ENCODE assay signal across 4 fruit fly cellular contexts in genomic region chr2L:5501335-5501734, dm6.
TF ChIP-seq lines count a peak whose summit lies in the region.

No protein-coding gene starts in this region.

- no peak for TF ChIP-seq CTCF in whole organism, embryonic (GFP tag; optimal IDR thresholded peaks at IDR 0.05; lab: Kevin White, UChicago)

TF ChIP-seq in whole organism, embryonic, 481 proteins besides CTCF, POLR2A, EP300 and RAD21:
- no peak for TF ChIP-seq PHDP (tag; optimal IDR thresholded peaks at IDR 0.05; lab: Kevin White, UChicago)
- TF ChIP-seq sens (GFP tag; lab: Kevin White, UChicago): peak; percentile 65
- TF ChIP-seq Dref (GFP tag; IDR thresholded peaks at IDR 0.05; lab: Robert Waterston, UW): no peak
- TF ChIP-seq lola (GFP tag; optimal IDR thresholded peaks at IDR 0.05; lab: Kevin White, UChicago): no peak
- TF ChIP-seq CG14667 (GFP tag; IDR thresholded peaks at IDR 0.05; lab: Robert Waterston, UW): 0 out of 2 replicates have a peak, but pooled peaks have one; percentile 7
- TF ChIP-seq CG1603 (tag; optimal IDR thresholded peaks at IDR 0.05; lab: Kevin White, UChicago): peak; percentile 1
- peak; percentile 41 for TF ChIP-seq corto (GFP tag; optimal IDR thresholded peaks at IDR 0.05; lab: Kevin White, UChicago)
- TF ChIP-seq crc (GFP tag; optimal IDR thresholded peaks at IDR 0.05; lab: Kevin White, UChicago): no peak
- no peak for TF ChIP-seq nom (GFP tag; optimal IDR thresholded peaks at IDR 0.05; lab: Kevin White, UChicago)
- TF ChIP-seq gem (tag; optimal IDR thresholded peaks at IDR 0.05; lab: Kevin White, UChicago): peak; percentile 14
- TF ChIP-seq lbe (GFP tag; optimal IDR thresholded peaks at IDR 0.05; lab: Kevin White, UChicago): peak; percentile 44
TF ChIP-seq in whole organism, embryonic: peak in this region for 6.

TF ChIP-seq in whole organism, prepupa, 60 proteins besides CTCF, POLR2A, EP300 and RAD21 (continues in another document):
- no peak for TF ChIP-seq dac (GFP tag; optimal IDR thresholded peaks at IDR 0.05; lab: Kevin White, UChicago)
- no peak for TF ChIP-seq CG11762 (GFP tag; optimal IDR thresholded peaks at IDR 0.05; lab: Kevin White, UChicago; ENCODE audit: insufficient read depth)
- TF ChIP-seq CG10669 (GFP tag; optimal IDR thresholded peaks at IDR 0.05; lab: Kevin White, UChicago): peak; percentile 46
- no peak for TF ChIP-seq Gug (GFP tag; IDR thresholded peaks at IDR 0.05; lab: Robert Waterston, UW)
- TF ChIP-seq Hr38 (GFP tag; optimal IDR thresholded peaks at IDR 0.05; lab: Kevin White, UChicago): no peak
- peak; percentile 70 for TF ChIP-seq vri (GFP tag; optimal IDR thresholded peaks at IDR 0.05; lab: Kevin White, UChicago)
- peak; percentile 70 for TF ChIP-seq CG6808 (GFP tag; optimal IDR thresholded peaks at IDR 0.05; lab: Kevin White, UChicago)
- TF ChIP-seq Lpt (GFP tag; optimal IDR thresholded peaks at IDR 0.05; lab: Kevin White, UChicago): no peak
- TF ChIP-seq CG15336 (GFP tag; IDR thresholded peaks at IDR 0.05; lab: Robert Waterston, UW): no peak
- TF ChIP-seq achi (GFP tag; optimal IDR thresholded peaks at IDR 0.05; lab: Kevin White, UChicago): peak; percentile 57
- peak; percentile 43 for TF ChIP-seq CG9139 (GFP tag; optimal IDR thresholded peaks at IDR 0.05; lab: Kevin White, UChicago)
- peak; percentile 42 for TF ChIP-seq OdsH (GFP tag; optimal IDR thresholded peaks at IDR 0.05; lab: Kevin White, UChicago)
- TF ChIP-seq fd85E (GFP tag; optimal IDR thresholded peaks at IDR 0.05; lab: Kevin White, UChicago): no peak
- peak; percentile 87 for TF ChIP-seq Eip78C (GFP tag; lab: Kevin White, UChicago)
- TF ChIP-seq eg (GFP tag; IDR thresholded peaks at IDR 0.05; lab: Robert Waterston, UW): no peak
- TF ChIP-seq cyc (GFP tag; optimal IDR thresholded peaks at IDR 0.05; lab: Kevin White, UChicago): peak; percentile 61
- TF ChIP-seq ss (GFP tag; optimal IDR thresholded peaks at IDR 0.05; lab: Kevin White, UChicago): peak; percentile 44 to 50
- TF ChIP-seq esn (GFP tag; optimal IDR thresholded peaks at IDR 0.05; lab: Kevin White, UChicago): peak; percentile 84
- TF ChIP-seq topi (GFP tag; optimal IDR thresholded peaks at IDR 0.05; lab: Kevin White, UChicago): peak; percentile 67
- TF ChIP-seq Eip93F (GFP tag; optimal IDR thresholded peaks at IDR 0.05; lab: Kevin White, UChicago): peak; percentile 35
- no peak for TF ChIP-seq fkh (GFP tag; optimal IDR thresholded peaks at IDR 0.05; lab: Kevin White, UChicago)
- TF ChIP-seq CG11294 (GFP tag; IDR thresholded peaks at IDR 0.05; lab: Robert Waterston, UW): no peak
- peak; percentile 57 for TF ChIP-seq CG6792 (GFP tag; optimal IDR thresholded peaks at IDR 0.05; lab: Kevin White, UChicago)
- peak; percentile 53 for TF ChIP-seq CG32006 (GFP tag; optimal IDR thresholded peaks at IDR 0.05; lab: Kevin White, UChicago)
- peak; percentile 24 for TF ChIP-seq Hr4 (GFP tag; optimal IDR thresholded peaks at IDR 0.05; lab: Kevin White, UChicago)
- peak; percentile 41 for TF ChIP-seq Hr39 (GFP tag; optimal IDR thresholded peaks at IDR 0.05; lab: Kevin White, UChicago)
- TF ChIP-seq spab (GFP tag; optimal IDR thresholded peaks at IDR 0.05; lab: Kevin White, UChicago): peak; percentile 44
- TF ChIP-seq pdm3 (GFP tag; optimal IDR thresholded peaks at IDR 0.05; lab: Kevin White, UChicago): peak; percentile 54

TF ChIP-seq in whole organism, pupa, 21 proteins besides CTCF, POLR2A, EP300 and RAD21:
- TF ChIP-seq gl (tag; optimal IDR thresholded peaks at IDR 0.05; lab: Kevin White, UChicago) (no peak), CG8159 (tag; optimal IDR thresholded peaks at IDR 0.05; lab: Kevin White, UChicago) (peak; percentile 76), Snoo (tag; optimal IDR thresholded peaks at IDR 0.05; lab: Kevin White, UChicago) (peak; percentile 71), fd96Ca (GFP tag; IDR thresholded peaks at IDR 0.05; lab: Robert Waterston, UW) (no peak), CG14655 (GFP tag; optimal IDR thresholded peaks at IDR 0.05; lab: Kevin White, UChicago) (peak; percentile 60), CG12605 (GFP tag; IDR thresholded peaks at IDR 0.05; lab: Robert Waterston, UW) (no peak), CG15710 (tag; optimal IDR thresholded peaks at IDR 0.05; lab: Kevin White, UChicago) (peak; percentile 68), CG8301 (tag; optimal IDR thresholded peaks at IDR 0.05; lab: Kevin White, UChicago) (peak; percentile 56), CG10348 (GFP tag; IDR thresholded peaks at IDR 0.05; lab: Robert Waterston, UW) (no peak), CG34367 (tag; optimal IDR thresholded peaks at IDR 0.05; lab: Kevin White, UChicago) (peak; percentile 46), Pif1B (GFP tag; optimal IDR thresholded peaks at IDR 0.05; lab: Kevin White, UChicago) (peak; percentile 29), Pif1A (GFP tag; optimal IDR thresholded peaks at IDR 0.05; lab: Kevin White, UChicago) (peak; percentile 57), D1 (tag; optimal IDR thresholded peaks at IDR 0.05; lab: Kevin White, UChicago) (no peak), Ets98B (GFP tag; IDR thresholded peaks at IDR 0.05; lab: Robert Waterston, UW) (no peak), CG13204 (GFP tag; optimal IDR thresholded peaks at IDR 0.05; lab: Kevin White, UChicago) (peak; percentile 44), EcR (GFP tag; optimal IDR thresholded peaks at IDR 0.05; lab: Kevin White, UChicago) (no peak), CG4496 (GFP tag; IDR thresholded peaks at IDR 0.05; lab: Robert Waterston, UW) (peak; percentile 25; the same call in 1 of the 3 replicates), rn (GFP tag; IDR thresholded peaks at IDR 0.05; lab: Robert Waterston, UW) (no peak), CG9948 (tag; optimal IDR thresholded peaks at IDR 0.05; lab: Kevin White, UChicago) (peak; percentile 75), CG32121 (GFP tag; IDR thresholded peaks at IDR 0.05; lab: Robert Waterston, UW) (no peak), CG17806 (tag; optimal IDR thresholded peaks at IDR 0.05; lab: Kevin White, UChicago) (peak; percentile 69)

TF ChIP-seq in whole organism, wandering third instar larva, 38 proteins besides CTCF, POLR2A, EP300 and RAD21:
- TF ChIP-seq br (GFP tag; optimal IDR thresholded peaks at IDR 0.05; lab: Kevin White, UChicago) (peak; percentile 72), usp (GFP tag; optimal IDR thresholded peaks at IDR 0.05; lab: Kevin White, UChicago) (no peak), foxo (GFP tag; optimal IDR thresholded peaks at IDR 0.05; lab: Kevin White, UChicago) (peak in 1 of 2 experiments; percentile 81), Hr78 (GFP tag; optimal IDR thresholded peaks at IDR 0.05; lab: Kevin White, UChicago) (no peak), jim (GFP tag; optimal IDR thresholded peaks at IDR 0.05; lab: Kevin White, UChicago) (no peak), OdsH (GFP tag; optimal IDR thresholded peaks at IDR 0.05; lab: Kevin White, UChicago) (peak; percentile 80), HLH106 (tag; optimal IDR thresholded peaks at IDR 0.05; lab: Kevin White, UChicago) (peak; percentile 83), ey (GFP tag; optimal IDR thresholded peaks at IDR 0.05; lab: Kevin White, UChicago) (peak; percentile 80), N (GFP tag; optimal IDR thresholded peaks at IDR 0.05; lab: Kevin White, UChicago) (no peak), Hnf4 (GFP tag; optimal IDR thresholded peaks at IDR 0.05; lab: Kevin White, UChicago) (peak; percentile 58), GATAd (GFP tag; optimal IDR thresholded peaks at IDR 0.05; lab: Kevin White, UChicago) (no peak), Vsx2 (GFP tag; optimal IDR thresholded peaks at IDR 0.05; lab: Kevin White, UChicago; ENCODE audit: partially characterized antibody) (no peak), rgr (GFP tag; optimal IDR thresholded peaks at IDR 0.05; lab: Kevin White, UChicago) (peak; percentile 76), Dif (GFP tag; optimal IDR thresholded peaks at IDR 0.05; lab: Kevin White, UChicago; ENCODE audit: partially characterized antibody) (no peak), Abd-B (GFP tag; optimal IDR thresholded peaks at IDR 0.05; lab: Kevin White, UChicago) (no peak), psq (GFP tag; optimal IDR thresholded peaks at IDR 0.05; lab: Kevin White, UChicago) (peak; percentile 72), dl (GFP tag; optimal IDR thresholded peaks at IDR 0.05; lab: Kevin White, UChicago; ENCODE audit: insufficient read depth in 1 of 2, partially characterized antibody in 2 of 2) (no peak), dsf (GFP tag; optimal IDR thresholded peaks at IDR 0.05; lab: Kevin White, UChicago; ENCODE audit: borderline replicate concordance) (no peak), sv (GFP tag; optimal IDR thresholded peaks at IDR 0.05; lab: Kevin White, UChicago) (no peak), CrebA (GFP tag; optimal IDR thresholded peaks at IDR 0.05; lab: Kevin White, UChicago; ENCODE audit: borderline replicate concordance) (no peak), Dfd (GFP tag; optimal IDR thresholded peaks at IDR 0.05; lab: Kevin White, UChicago) (no peak), Hr83 (GFP tag; optimal IDR thresholded peaks at IDR 0.05; lab: Kevin White, UChicago; ENCODE audit: poor library complexity, severe bottlenecking) (no peak), pan (optimal IDR thresholded peaks at IDR 0.05; lab: Kevin White, UChicago) (no peak), woc (GFP tag; optimal IDR thresholded peaks at IDR 0.05; lab: Kevin White, UChicago) (peak; percentile 68), dmrt93B (GFP tag; optimal IDR thresholded peaks at IDR 0.05; lab: Kevin White, UChicago) (peak; percentile 37), h (GFP tag; optimal IDR thresholded peaks at IDR 0.05; lab: Kevin White, UChicago) (peak; percentile 84), sage (GFP tag; optimal IDR thresholded peaks at IDR 0.05; lab: Kevin White, UChicago) (peak; percentile 34), Jra (GFP tag; optimal IDR thresholded peaks at IDR 0.05; lab: Kevin White, UChicago) (peak; percentile 70), Rel (GFP tag; optimal IDR thresholded peaks at IDR 0.05; lab: Kevin White, UChicago) (peak; percentile 33), Rel (tag; optimal IDR thresholded peaks at IDR 0.05; lab: Kevin White, UChicago) (peak; percentile 48), CG32264 (GFP tag; optimal IDR thresholded peaks at IDR 0.05; lab: Kevin White, UChicago) (no peak), tai (GFP tag; optimal IDR thresholded peaks at IDR 0.05; lab: Kevin White, UChicago) (peak; percentile 37), Mio (GFP tag; optimal IDR thresholded peaks at IDR 0.05; lab: Kevin White, UChicago) (no peak), CG9705 (GFP tag; optimal IDR thresholded peaks at IDR 0.05; lab: Kevin White, UChicago) (peak; percentile 45), lola (GFP tag; optimal IDR thresholded peaks at IDR 0.05; lab: Kevin White, UChicago) (no peak), Sp1 (GFP tag; optimal IDR thresholded peaks at IDR 0.05; lab: Kevin White, UChicago) (peak; percentile 88), fru (GFP tag; optimal IDR thresholded peaks at IDR 0.05; lab: Kevin White, UChicago) (peak; percentile 87), brk (GFP tag; optimal IDR thresholded peaks at IDR 0.05; lab: Kevin White, UChicago) (peak; percentile 72), Myc (optimal IDR thresholded peaks at IDR 0.05; lab: Kevin White, UChicago) (no peak)

Comparison
In these comparisons a context has a peak if more than half of its experiments do, and no peak if none do; other contexts are left out.
1. Of the 7 proteins assayed by ChIP-seq in both whole organism, embryonic and whole organism, prepupa: peak only in whole organism, embryonic: none; only in whole organism, prepupa: Blimp-1, CG16779, CG6854, Hr39 and Sox102F; in both: none; in neither: 2.